Fruit fly (Drosophila melanogaster) whole organism, embryonic: ENCODE measurements around the gene CG31681.

Experiments used
- Adf1 ChIP-seq: fragments of 200-800 bp; sonication (Bioruptor generic); IDR thresholded peaks from 2 replicates; pipeline ENCODE4 v1.3.6; 2022; ENCODE audit warnings: missing biosample characterization, missing genetic modification characterization
- Atf6 ChIP-seq: fragments of 200-800 bp; sonication (Bioruptor generic); IDR thresholded peaks from 2 replicates; pipeline ENCODE4 v1.3.6; 2022; ENCODE audit warnings: missing biosample characterization, missing genetic modification characterization
- Bgb ChIP-seq: fragments of 200-800 bp; sonication (Bioruptor generic); IDR thresholded peaks from 2 replicates; pipeline ENCODE4 v1.3.6; 2022; ENCODE audit warnings: missing biosample characterization, missing genetic modification characterization; ENCODE audit not compliant: partially characterized antibody
- Bteb2 ChIP-seq: fragments of 200-800 bp; sonication (Bioruptor generic); optimal IDR thresholded peaks from 2 replicates; lab custom pipeline; 2016; ENCODE audit warnings: missing biosample characterization, missing genetic modification characterization
- C15 ChIP-seq: fragments of 200-800 bp; sonication (Bioruptor generic); IDR thresholded peaks from 3 replicates; pipeline ENCODE4 v1.3.6; 2022; ENCODE audit warnings: missing biosample characterization, missing genetic modification characterization
- CG10267 ChIP-seq: fragments of 200-800 bp; sonication (Bioruptor generic); optimal IDR thresholded peaks from 2 replicates; lab custom pipeline; 2018; ENCODE audit warnings: missing biosample characterization, mild to moderate bottlenecking, missing genetic modification characterization, moderate library complexity
- CG13894 ChIP-seq: fragments of 200-800 bp; sonication (Bioruptor generic); optimal IDR thresholded peaks from 3 replicates; lab custom pipeline; 2018; ENCODE audit warnings: missing biosample characterization, mild to moderate bottlenecking, missing genetic modification characterization, moderate library complexity
- CG14860 ChIP-seq: fragments of 200-800 bp; sonication (Bioruptor generic); IDR thresholded peaks from 3 replicates; pipeline ENCODE4 v1.3.6; 2022; ENCODE audit warnings: missing biosample characterization, missing genetic modification characterization; ENCODE audit not compliant: partially characterized antibody
- CG14965 ChIP-seq: fragments of 200-800 bp; sonication (Bioruptor generic); optimal IDR thresholded peaks from 2 replicates; lab custom pipeline; 2016; ENCODE audit warnings: missing biosample characterization, missing genetic modification characterization, borderline replicate concordance
- CG16813 ChIP-seq: fragments of 200-800 bp; sonication (Bioruptor generic); IDR thresholded peaks from 3 replicates; pipeline ENCODE4 v1.3.6; 2022; ENCODE audit warnings: missing biosample characterization, missing genetic modification characterization; ENCODE audit not compliant: partially characterized antibody
- CG18599 ChIP-seq: fragments of 200-800 bp; sonication (Bioruptor generic); optimal IDR thresholded peaks from 3 replicates; lab custom pipeline; 2017; ENCODE audit warnings: missing biosample characterization, missing genetic modification characterization, mild to moderate bottlenecking, moderate library complexity, missing genetic modification reagents
- CG2678 ChIP-seq: fragments of 200-800 bp; sonication (Bioruptor generic); optimal IDR thresholded peaks from 3 replicates; lab custom pipeline; 2019; ENCODE audit warnings: missing biosample characterization, mild to moderate bottlenecking, missing genetic modification characterization, moderate library complexity
- CG2875 ChIP-seq: fragments of 200-800 bp; sonication (Bioruptor generic); optimal IDR thresholded peaks from 2 replicates; lab custom pipeline; 2017; ENCODE audit warnings: missing biosample characterization, mild to moderate bottlenecking, missing genetic modification characterization, missing genetic modification reagents
- CG31224 ChIP-seq: fragments of 200-800 bp; sonication (Bioruptor generic); IDR thresholded peaks from 2 replicates; pipeline ENCODE4 v1.3.6; 2022; ENCODE audit warnings: missing biosample characterization, missing genetic modification characterization
- CG4282 ChIP-seq: fragments of 200-800 bp; sonication (Bioruptor generic); optimal IDR thresholded peaks from 2 replicates; lab custom pipeline; 2016; ENCODE audit warnings: missing biosample characterization, missing genetic modification characterization
- CG6175 ChIP-seq: fragments of 200-800 bp; sonication (Bioruptor generic); IDR thresholded peaks from 3 replicates; pipeline ENCODE4 v1.3.6; 2022; ENCODE audit warnings: missing biosample characterization, missing genetic modification characterization
- CG6689 ChIP-seq: fragments of 200-800 bp; sonication (Bioruptor generic); IDR thresholded peaks from 2 replicates; pipeline ENCODE4 v1.3.6; 2022; ENCODE audit warnings: missing biosample characterization, missing genetic modification characterization
- CG9797 ChIP-seq: fragments of 200-800 bp; sonication (Bioruptor generic); optimal IDR thresholded peaks from 3 replicates; lab custom pipeline; 2018; ENCODE audit warnings: missing biosample characterization, mild to moderate bottlenecking, missing genetic modification characterization
- D19A ChIP-seq: fragments of 200-800 bp; optimal IDR thresholded peaks from 3 replicates; lab custom pipeline; 2019; ENCODE audit warnings: missing biosample characterization, mild to moderate bottlenecking, missing genetic modification characterization, moderate library complexity
- Hey ChIP-seq: fragments of 200-800 bp; sonication (Bioruptor generic); optimal IDR thresholded peaks from 3 replicates; lab custom pipeline; 2018; ENCODE audit warnings: missing biosample characterization, mild to moderate bottlenecking, missing genetic modification characterization
- PHDP ChIP-seq: fragments of 200-800 bp; sonication (Bioruptor generic); optimal IDR thresholded peaks from 3 replicates; lab custom pipeline; 2018; ENCODE audit warnings: missing biosample characterization, mild to moderate bottlenecking, missing genetic modification characterization, moderate library complexity
- Pdp1 ChIP-seq, 2 experiments: fragments of 200-800 bp; sonication (Bioruptor generic); optimal IDR thresholded peaks; 3 replicates each; lab custom pipeline; 2016; ENCODE audit warnings: missing biosample characterization in 2 of 2, missing genetic modification characterization in 2 of 2, mild to moderate bottlenecking in 1 of 2, moderate library complexity in 1 of 2
- Scr ChIP-seq: fragments of 200-800 bp; sonication (Bioruptor generic); IDR thresholded peaks from 2 replicates; pipeline ENCODE4 v1.3.6; 2022; ENCODE audit warnings: missing biosample characterization, missing genetic modification characterization; ENCODE audit not compliant: partially characterized antibody
- Sry-β ChIP-seq: fragments of 200-800 bp; sonication (Bioruptor generic); optimal IDR thresholded peaks from 2 replicates; lab custom pipeline; 2018; ENCODE audit warnings: missing biosample characterization, mild to moderate bottlenecking, missing genetic modification characterization, moderate library complexity
- Vsx1 ChIP-seq: fragments of 200-800 bp; sonication (Bioruptor generic); optimal IDR thresholded peaks from 2 replicates; lab custom pipeline; 2017; ENCODE audit warnings: missing biosample characterization, mild to moderate bottlenecking, missing genetic modification characterization, missing genetic modification reagents
- ap ChIP-seq: fragments of 200-800 bp; sonication (Bioruptor generic); IDR thresholded peaks from 2 replicates; pipeline ENCODE4 v1.3.6; 2022; ENCODE audit warnings: missing biosample characterization, missing genetic modification characterization
- caup ChIP-seq: fragments of 200-800 bp; sonication (Bioruptor generic); optimal IDR thresholded peaks from 3 replicates; lab custom pipeline; 2017; ENCODE audit warnings: missing biosample characterization, mild to moderate bottlenecking, missing genetic modification characterization, moderate library complexity; ENCODE audit not compliant: severe bottlenecking
- chm ChIP-seq: fragments of 200-800 bp; sonication (Bioruptor generic); IDR thresholded peaks from 2 replicates; pipeline ENCODE4 v1.3.6; 2022; ENCODE audit warnings: missing biosample characterization, missing genetic modification characterization
- en ChIP-seq: fragments of 200-800 bp; sonication (Bioruptor generic); optimal IDR thresholded peaks from 2 replicates; lab custom pipeline; 2016; ENCODE audit warnings: missing biosample characterization, missing genetic modification characterization
- esg ChIP-seq: fragments of 200-800 bp; sonication (Bioruptor generic); conservative IDR thresholded peaks from 2 replicates; pipeline ENCODE4 v1.3.6; 2022; ENCODE audit warnings: missing biosample characterization, missing genetic modification characterization
- hbn ChIP-seq: fragments of 200-800 bp; sonication (Bioruptor generic); IDR thresholded peaks from 2 replicates; pipeline ENCODE4 v1.3.6; 2022; ENCODE audit warnings: missing biosample characterization, missing genetic modification characterization; ENCODE audit not compliant: partially characterized antibody
- jigr1 ChIP-seq: fragments of 200-800 bp; sonication (Bioruptor generic); IDR thresholded peaks from 3 replicates; pipeline ENCODE4 v1.3.6; 2022; ENCODE audit warnings: missing biosample characterization, missing genetic modification characterization
- kah ChIP-seq: fragments of 200-800 bp; sonication (Bioruptor generic); optimal IDR thresholded peaks from 2 replicates; lab custom pipeline; 2018; ENCODE audit warnings: missing biosample characterization, mild to moderate bottlenecking, missing genetic modification characterization
- nerfin-2 ChIP-seq: fragments of 200-800 bp; sonication (Bioruptor generic); IDR thresholded peaks from 2 replicates; pipeline ENCODE4 v1.3.6; 2022; ENCODE audit warnings: missing biosample characterization, missing genetic modification characterization; ENCODE audit not compliant: partially characterized antibody
- psq ChIP-seq: fragments of 200-800 bp; sonication (Bioruptor generic); optimal IDR thresholded peaks from 2 replicates; lab custom pipeline; 2017; ENCODE audit warnings: missing biosample characterization, missing genetic modification characterization
- salm ChIP-seq: fragments of 200-800 bp; sonication (Bioruptor generic); optimal IDR thresholded peaks from 2 replicates; lab custom pipeline; 2018; ENCODE audit warnings: missing biosample characterization, mild to moderate bottlenecking, missing genetic modification characterization
- sima ChIP-seq: fragments of 200-800 bp; sonication (Bioruptor generic); optimal IDR thresholded peaks from 2 replicates; lab custom pipeline; 2016; ENCODE audit warnings: missing biosample characterization, missing genetic modification characterization
- slp2 ChIP-seq: fragments of 200-800 bp; sonication (Bioruptor generic); optimal IDR thresholded peaks from 2 replicates; lab custom pipeline; 2016; ENCODE audit warnings: missing biosample characterization, missing genetic modification characterization
- stwl ChIP-seq: fragments of 200-800 bp; sonication (Bioruptor generic); optimal IDR thresholded peaks from 3 replicates; lab custom pipeline; 2018; ENCODE audit warnings: missing biosample characterization, mild to moderate bottlenecking, missing genetic modification characterization, moderate library complexity
- unpg ChIP-seq: fragments of 200-800 bp; sonication (Bioruptor generic); optimal IDR thresholded peaks from 3 replicates; lab custom pipeline; 2018; ENCODE audit warnings: missing biosample characterization, mild to moderate bottlenecking, missing genetic modification characterization, moderate library complexity
- vnd ChIP-seq: fragments of 200-800 bp; sonication (Bioruptor generic); IDR thresholded peaks from 3 replicates; pipeline ENCODE4 v1.3.6; 2022; ENCODE audit warnings: missing biosample characterization, missing genetic modification characterization; ENCODE audit not compliant: partially characterized antibody
- wor ChIP-seq: fragments of 200-800 bp; sonication (Bioruptor generic); IDR thresholded peaks from 2 replicates; pipeline ENCODE4 v1.3.6; 2022; ENCODE audit warnings: missing biosample characterization, missing genetic modification characterization
- zen2 ChIP-seq: fragments of 200-800 bp; sonication (Bioruptor generic); IDR thresholded peaks from 3 replicates; pipeline ENCODE4 v1.3.6; 2022; ENCODE audit warnings: missing biosample characterization, missing genetic modification characterization; ENCODE audit not compliant: partially characterized antibody

CG31681 gene

DNA sequence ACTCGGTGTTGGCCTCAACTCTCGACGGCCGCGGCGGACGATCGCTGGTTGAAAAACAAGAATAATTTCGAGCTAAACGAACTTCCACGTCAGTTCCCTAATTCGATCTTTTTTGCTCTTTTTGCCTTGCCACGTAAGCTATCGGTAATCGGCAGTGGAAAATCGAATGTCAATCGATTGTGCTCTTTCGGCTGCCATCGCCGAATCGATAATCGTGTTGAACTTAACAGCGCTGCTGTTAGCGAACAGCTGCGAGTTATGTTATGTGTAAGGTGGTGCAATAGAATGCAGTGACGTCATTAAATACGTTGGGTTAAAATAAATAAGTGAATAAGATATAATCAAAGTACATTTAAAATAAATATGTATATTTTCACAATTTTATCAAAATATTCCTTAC lies 50.0 kb downstream of the CG31681 start, which contains the start of gene Sec24CD (continued):
- TF ChIP-seq CG14860 (GFP tag; lab: Robert Waterston, UW): peak; percentile 91
- TF ChIP-seq CG14965 (GFP tag; lab: Kevin White, UChicago): no peak
- TF ChIP-seq wor (GFP tag; lab: Robert Waterston, UW): no peak
- no peak for TF ChIP-seq CG2875 (GFP tag; lab: Kevin White, UChicago)
- TF ChIP-seq Bgb (GFP tag; lab: Robert Waterston, UW): peak; percentile 96
- TF ChIP-seq kah (GFP tag; lab: Kevin White, UChicago): no peak
- TF ChIP-seq CG31224: no peak
- TF ChIP-seq C15 (GFP tag; lab: Robert Waterston, UW): no peak
- TF ChIP-seq Hey: no peak
- TF ChIP-seq Vsx1 (GFP tag; lab: Kevin White, UChicago): no peak
- no peak for TF ChIP-seq D19A (tag; lab: Kevin White, UChicago)
- TF ChIP-seq ap (GFP tag; lab: Robert Waterston, UW): no peak
- peak; percentile 92 for TF ChIP-seq stwl (tag; lab: Kevin White, UChicago)
- peak; percentile 83 for TF ChIP-seq Scr (GFP tag; lab: Robert Waterston, UW)
- TF ChIP-seq PHDP (tag; lab: Kevin White, UChicago): peak; percentile 45
- TF ChIP-seq caup: no peak
- TF ChIP-seq CG18599 (GFP tag; lab: Kevin White, UChicago): no peak
- TF ChIP-seq CG9797 (GFP tag; lab: Kevin White, UChicago): peak; percentile 35
- TF ChIP-seq zen2 (GFP tag; lab: Robert Waterston, UW): peak; percentile 96
- TF ChIP-seq vnd: peak; percentile 84
- no peak for TF ChIP-seq psq (GFP tag; lab: Kevin White, UChicago)
- TF ChIP-seq salm (tag; lab: Kevin White, UChicago): peak; percentile 16
- no peak for TF ChIP-seq CG6175 (GFP tag; lab: Robert Waterston, UW)
- TF ChIP-seq esg (GFP tag; lab: Robert Waterston, UW): no peak
- no peak for TF ChIP-seq unpg (GFP tag; lab: Kevin White, UChicago)
- TF ChIP-seq jigr1: no peak
- TF ChIP-seq chm (GFP tag; lab: Robert Waterston, UW): no peak
- TF ChIP-seq hbn (GFP tag; lab: Robert Waterston, UW): peak; percentile 76
- no peak for TF ChIP-seq Adf1 (GFP tag; lab: Robert Waterston, UW)
- no peak for TF ChIP-seq Bteb2 (GFP tag; lab: Kevin White, UChicago)
- TF ChIP-seq CG10267 (tag; lab: Kevin White, UChicago): peak; percentile 68
- peak; percentile 84 for TF ChIP-seq CG16813
- no peak for TF ChIP-seq CG13894 (tag; lab: Kevin White, UChicago)
- TF ChIP-seq CG2678 (tag; lab: Kevin White, UChicago): no peak
- no peak for TF ChIP-seq Pdp1 (GFP tag; optimal IDR thresholded peaks at IDR 0.05; lab: Kevin White, UChicago)
- no peak for TF ChIP-seq en
- TF ChIP-seq CG4282 (GFP tag; lab: Kevin White, UChicago): no peak
- no peak for TF ChIP-seq sima (GFP tag; lab: Kevin White, UChicago)
- peak; percentile 100 for TF ChIP-seq CG6689 (GFP tag; lab: Robert Waterston, UW)
- TF ChIP-seq Sry-β: no peak
- peak; percentile 97 for TF ChIP-seq nerfin-2 (GFP tag; lab: Robert Waterston, UW)
- no peak for TF ChIP-seq Atf6 (GFP tag; lab: Robert Waterston, UW)
- no peak for TF ChIP-seq slp2 (GFP tag; lab: Kevin White, UChicago)
